Fruit fly (Drosophila melanogaster): ENCODE data around the gene ttk.

dm6 chr3R:31713306-31714123 is at the start of gene ttk:
- no peak for TF ChIP-seq Gug (GFP tag; IDR thresholded peaks at IDR 0.05)
- no peak for TF ChIP-seq psq (GFP tag; optimal IDR thresholded peaks at IDR 0.05)
- no peak for TF ChIP-seq ems (GFP tag; optimal IDR thresholded peaks at IDR 0.05)
- no peak for TF ChIP-seq zf30C (GFP tag; optimal IDR thresholded peaks at IDR 0.05)
- no peak for TF ChIP-seq en (GFP tag; optimal IDR thresholded peaks at IDR 0.05)
- no peak for TF ChIP-seq twi (tag; optimal IDR thresholded peaks at IDR 0.05)
- peak; percentile 2 for TF ChIP-seq lab (GFP tag; optimal IDR thresholded peaks at IDR 0.05)
- TF ChIP-seq lilli (GFP tag; optimal IDR thresholded peaks at IDR 0.05) = no peak
- TF ChIP-seq CG10366 (GFP tag; IDR thresholded peaks at IDR 0.05) = no peak
- TF ChIP-seq cad (GFP tag; optimal IDR thresholded peaks at IDR 0.05) = no peak
- peak in 1 of 2 experiments; percentile 16 for TF ChIP-seq Eip74EF (GFP tag; optimal IDR thresholded peaks at IDR 0.05)
- no peak for TF ChIP-seq gce (GFP tag; IDR thresholded peaks at IDR 0.05)

Measured in whole organism, embryonic.